Fruit fly (Drosophila melanogaster) Kc167 (cell line): Measurements from ENCODE around the gene CG13876.

ENCODE experiments used
- Myc ChIP-seq: fragments of >200 bp; optimal IDR thresholded peaks from 2 replicates; lab custom pipeline; 2017; ENCODE audit warnings: missing external identifiers
- Sin3A ChIP-seq: fragments of >200 bp; optimal IDR thresholded peaks from 2 replicates; lab custom pipeline; 2018; ENCODE audit warnings: missing external identifiers
- h ChIP-seq: fragments of >200 bp; optimal IDR thresholded peaks from 3 replicates; lab custom pipeline; 2018; ENCODE audit warnings: missing external identifiers
- insv ChIP-seq: fragments of >200 bp; optimal IDR thresholded peaks from 3 replicates; lab custom pipeline; 2018; ENCODE audit warnings: missing external identifiers
- psq ChIP-seq: fragments of >200 bp; optimal IDR thresholded peaks from 2 replicates; lab custom pipeline; 2017; ENCODE audit warnings: missing external identifiers
- ttk ChIP-seq: sonication (Bioruptor generic); optimal IDR thresholded peaks from 2 replicates; lab custom pipeline; 2017; ENCODE audit warnings: missing external identifiers

CG13876 gene

dm6 chr3L:175949-176348, 30.0 kb upstream of the CG13876 start, which contains the start of gene CG7049:
Gene CG7049 (minus strand): TSS chr3L:176228.
- TF ChIP-seq Sin3A (no peak), insv (lab: Kevin White, UChicago) (no peak), Myc (lab: Kevin White, UChicago) (no peak), psq (lab: Kevin White, UChicago) (no peak), h (lab: Kevin White, UChicago) (no peak), ttk (no peak)

- no peak for TF ChIP-seq Sin3A
- TF ChIP-seq ttk, result no peak
- no peak for TF ChIP-seq psq (lab: Kevin White, UChicago)
- TF ChIP-seq insv (lab: Kevin White, UChicago), result no peak
- no peak for TF ChIP-seq h (lab: Kevin White, UChicago)
- no peak for TF ChIP-seq Myc (lab: Kevin White, UChicago)
Observed at dm6 chr3L:177938-178337, 28.0 kb upstream of the CG13876 start.

dm6 chr3L:178445-178844, 27.5 kb upstream of the CG13876 start:
- TF ChIP-seq psq (lab: Kevin White, UChicago) (no peak), Myc (lab: Kevin White, UChicago) (no peak), insv (lab: Kevin White, UChicago) (no peak), h (lab: Kevin White, UChicago) (no peak), ttk (no peak), Sin3A (no peak)

- TF ChIP-seq Sin3A (no peak), Myc (lab: Kevin White, UChicago) (no peak), insv (lab: Kevin White, UChicago) (no peak), psq (lab: Kevin White, UChicago) (no peak), h (lab: Kevin White, UChicago) (no peak), ttk (no peak)
Observed at dm6 chr3L:178913-179488, 26.9 kb upstream of the CG13876 start, which contains the start of gene Vdup1. Gene Vdup1 (minus strand): TSS chr3L:178963.

- no peak for TF ChIP-seq insv (lab: Kevin White, UChicago)
Observed at dm6 chr3L:179490-180261, 26.3 kb upstream of the CG13876 start, which contains the start of gene CG13875. Gene CG13875 (plus strand): TSS chr3L:179923.

- no peak for TF ChIP-seq h (lab: Kevin White, UChicago)
- TF ChIP-seq Sin3A, result no peak
- no peak for TF ChIP-seq psq (lab: Kevin White, UChicago)
- TF ChIP-seq Myc (lab: Kevin White, UChicago), result no peak
- TF ChIP-seq ttk, result no peak
- no peak for TF ChIP-seq insv (lab: Kevin White, UChicago)
Observed at dm6 chr3L:180262-180543, 25.7 kb upstream of the CG13876 start.

- TF ChIP-seq h (lab: Kevin White, UChicago), result no peak
- no peak for TF ChIP-seq Myc (lab: Kevin White, UChicago)
- no peak for TF ChIP-seq psq (lab: Kevin White, UChicago)
- no peak for TF ChIP-seq insv (lab: Kevin White, UChicago)
- TF ChIP-seq Sin3A, result no peak
- TF ChIP-seq ttk, result no peak
Observed at dm6 chr3L:184251-184650, 21.7 kb upstream of the CG13876 start, which contains the start of the genes CG34140, Mkp and Mtch. Gene CG34140 (minus strand): TSS chr3L:184424. Gene Mkp (minus strand): TSS chr3L:184540. Gene Mtch (plus strand): TSS chr3L:184626.

dm6 chr3L:199050-199745, 6.7 kb upstream of the CG13876 start:
- TF ChIP-seq insv (lab: Kevin White, UChicago), result no peak
- TF ChIP-seq ttk, result no peak
- no peak for TF ChIP-seq h (lab: Kevin White, UChicago)
- no peak for TF ChIP-seq Sin3A
- TF ChIP-seq Myc (lab: Kevin White, UChicago), result no peak

dm6 chr3L:199754-200596, 6.0 kb upstream of the CG13876 start, which contains the start of the genes rno and mri:
Gene rno (minus strand): TSS chr3L:199762.
Gene mri (plus strand): TSS chr3L:200174.
- TF ChIP-seq insv (lab: Kevin White, UChicago) (no peak), h (lab: Kevin White, UChicago) (no peak), Sin3A (no peak), Myc (lab: Kevin White, UChicago) (no peak), ttk (no peak), psq (lab: Kevin White, UChicago) (no peak)

dm6 chr3L:203536-204135, 2.3 kb upstream of the CG13876 start, which contains the start of gene NitFhit:
Gene NitFhit (plus strand): TSS chr3L:203730.
- TF ChIP-seq ttk, result no peak
- TF ChIP-seq h (lab: Kevin White, UChicago), result no peak
- no peak for TF ChIP-seq psq (lab: Kevin White, UChicago)
- no peak for TF ChIP-seq Sin3A
- TF ChIP-seq Myc (lab: Kevin White, UChicago), result no peak
- no peak for TF ChIP-seq insv (lab: Kevin White, UChicago)

- TF ChIP-seq Sin3A (no peak), h (lab: Kevin White, UChicago) (no peak), insv (lab: Kevin White, UChicago) (no peak), psq (lab: Kevin White, UChicago) (no peak), Myc (lab: Kevin White, UChicago) (no peak), ttk (no peak)
Observed at dm6 chr3L:211200-211599, 5.3 kb downstream of the CG13876 start, which contains the start of gene Prp4k. Gene Prp4k (minus strand): TSS chr3L:211457.
